ENCODE assay signal across 4 worm cellular contexts in the genomic region with DNA sequence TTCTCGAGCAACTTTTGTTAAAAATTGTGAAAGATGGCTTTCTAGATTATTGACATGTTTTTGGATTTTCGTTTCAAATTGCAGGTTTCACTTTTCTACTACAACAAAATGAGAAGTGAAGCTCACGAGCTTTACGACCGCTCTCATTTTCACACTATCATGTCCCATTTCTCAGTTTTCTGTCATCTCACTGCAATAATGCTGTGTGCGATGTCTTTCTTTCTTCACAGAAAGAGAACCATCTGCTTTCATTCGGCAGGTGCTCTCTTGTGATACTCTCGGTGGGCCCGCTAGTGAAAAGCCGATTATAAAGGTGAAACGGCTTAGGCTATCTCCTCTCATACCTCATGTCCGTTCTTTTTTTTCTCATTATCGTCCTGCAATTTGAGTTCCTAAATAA.
TF ChIP-seq lines count a peak whose summit lies in the region.

No protein-coding gene starts in this region.

TF ChIP-seq in whole organism, L2 larva, 48 proteins besides CTCF, POLR2A, EP300 and RAD21:
- no peak for TF ChIP-seq blmp-1 (tag; optimal IDR thresholded peaks at IDR 0.05; lab: Kevin White, UChicago; ENCODE audit: insufficient read depth)
- peak; percentile 63 for TF ChIP-seq nhr-129 (tag; optimal IDR thresholded peaks at IDR 0.05; lab: Kevin White, UChicago)

TF ChIP-seq in whole organism, L4 larva, 104 proteins besides CTCF, POLR2A, EP300 and RAD21:
- TF ChIP-seq Y48G9A.11 (GFP tag; IDR thresholded peaks at IDR 0.05; lab: Robert Waterston, UW): no peak
- TF ChIP-seq nhr-11 (tag; optimal IDR thresholded peaks at IDR 0.05; lab: Kevin White, UChicago): peak; percentile 8

TF ChIP-seq in whole organism, late embryonic, 69 proteins besides CTCF, POLR2A, EP300 and RAD21:
- TF ChIP-seq nfya-1 (tag; optimal IDR thresholded peaks at IDR 0.05; lab: Kevin White, UChicago) (peak; percentile 3), hlh-15 (tag; optimal IDR thresholded peaks at IDR 0.05; lab: Kevin White, UChicago) (no peak)

TF ChIP-seq in whole organism, mixed stage, embryonic, 35 proteins besides CTCF, POLR2A, EP300 and RAD21:
- TF ChIP-seq hlh-1 (tag; optimal IDR thresholded peaks at IDR 0.05; lab: Kevin White, UChicago) (peak; percentile 84), sem-2 (GFP tag; optimal IDR thresholded peaks at IDR 0.05; lab: Kevin White, UChicago) (no peak), lin-32 (GFP tag; optimal IDR thresholded peaks at IDR 0.05; lab: Kevin White, UChicago) (no peak)
